Fruit fly (Drosophila melanogaster): ENCODE data around the gene Prosbeta4R2.

The Prosbeta4R2 gene

DNA sequence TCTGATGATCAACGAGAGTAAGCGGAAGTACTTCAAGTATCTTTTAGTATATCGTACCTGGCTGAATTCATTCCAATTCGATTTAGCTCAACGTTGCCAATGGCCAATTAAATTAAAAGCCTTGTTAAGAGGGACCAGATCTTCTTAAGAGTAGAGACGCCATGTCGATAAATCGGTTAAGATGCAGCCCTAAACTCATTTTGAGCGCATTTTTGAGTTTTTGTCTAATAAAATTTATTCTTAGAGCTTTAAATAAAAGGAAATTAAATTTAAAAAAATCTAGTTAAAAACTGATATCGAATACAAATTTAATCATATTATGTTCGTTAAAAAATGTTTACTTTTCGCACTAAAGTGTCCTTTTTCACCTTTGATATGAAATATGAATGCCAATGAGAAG is 41.1 kb downstream of the Prosbeta4R2 start, which contains the start of gene Trf5:
Gene Trf5 (minus strand): TSS at position 101 of the 400 bp plus-strand sequence.
- TF ChIP-seq CTCF (optimal IDR thresholded peaks at IDR 0.05) (no peak), CG8478 (optimal IDR thresholded peaks at IDR 0.05) (no peak)
